Fruit fly (Drosophila melanogaster) S2 (cell line): ENCODE results near the gene CG6051.

Source experiments
- CG8478 ChIP-seq: fragments of >200 bp; optimal IDR thresholded peaks from 2 replicates; lab custom pipeline; 2018
- CTCF ChIP-seq, 2 experiments: fragments of >200 bp; optimal IDR thresholded peaks; 2 replicates each; lab custom pipeline; 2018

DNA sequence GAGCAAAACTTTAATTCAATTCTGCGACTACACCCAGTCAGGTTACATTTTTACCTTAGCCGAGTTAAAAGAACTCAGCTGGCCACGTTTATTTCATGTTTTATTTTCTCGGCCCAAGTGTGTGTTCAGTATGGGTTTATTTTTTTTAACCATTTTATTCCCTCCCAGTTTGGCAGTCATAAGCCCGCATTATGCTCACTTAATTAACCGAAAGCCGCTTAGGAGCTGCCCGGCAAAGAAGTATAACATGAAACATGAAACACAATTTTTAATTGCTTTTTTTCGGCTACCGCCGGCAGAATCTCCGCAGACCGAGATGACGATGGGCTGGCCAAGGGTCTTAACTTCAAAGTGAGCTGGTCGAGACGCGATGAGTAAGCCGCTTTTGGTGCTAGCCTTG is 36.0 kb upstream of the CG6051 start:
- no peak for TF ChIP-seq CG8478 (lab: Kevin White, UChicago)
- TF ChIP-seq CTCF (optimal IDR thresholded peaks at IDR 0.05; lab: Kevin White, UChicago), result no peak
